Worm (Caenorhabditis elegans) whole organism, L1 larva: ENCODE results near the gene fbxc-45.
A peak's percentile ranks its signal among the peaks of the same experiment; 100 is the strongest.
"Not testable (repeated sequence)": the region's sequence is repeated elsewhere in the genome, so short reads cannot be mapped to it uniquely, and the experiment has no call there.

Source experiments
- C34B4.2 ChIP-seq: sonication (generic microtip); optimal IDR thresholded peaks from 2 replicates; lab custom pipeline; 2017; ENCODE audit warnings: mild to moderate bottlenecking, missing genetic modification characterization, missing compliant biosample characterization
- F16B12.6 ChIP-seq: fragments of 150-350 bp; optimal IDR thresholded peaks from 2 replicates; lab custom pipeline; 2014; ENCODE audit warnings: missing biosample characterization, missing genetic modification characterization
- ceh-88 ChIP-seq: fragments of 200-800 bp; sonication (Bioruptor generic); IDR thresholded peaks from 2 replicates; pipeline ENCODE4 v1.3.6; 2022; ENCODE audit warnings: missing genetic modification characterization, missing compliant biosample characterization
- dpl-1 ChIP-seq, 3 experiments: fragments of 150-350 bp in 2 of 3; sonication (generic microtip) in 1 of 3; optimal IDR thresholded peaks; 2 replicates each; lab custom pipeline; 2014 to 2017; ENCODE audit warnings: missing biosample characterization in 3 of 3, missing genetic modification characterization in 3 of 3, missing genetic modification reagents in 3 of 3
- dsc-1 ChIP-seq: sonication (generic microtip); optimal IDR thresholded peaks from 2 replicates; lab custom pipeline; 2016; ENCODE audit warnings: mild to moderate bottlenecking, missing genetic modification characterization, missing compliant biosample characterization
- efl-1 ChIP-seq, 4 experiments: fragments of 150-350 bp; optimal IDR thresholded peaks in 3 of 4; peaks in 1 of 4; 1 replicate in 1 of 4; 2 replicates in 3 of 4; lab custom pipeline; 2014; ENCODE audit warnings: missing biosample characterization in 2 of 4, missing genetic modification characterization in 2 of 4, missing genetic modification reagents in 2 of 4
- efl-3 ChIP-seq: fragments of 200-800 bp; sonication (Bioruptor generic); optimal IDR thresholded peaks from 2 replicates; lab custom pipeline; 2018; ENCODE audit warnings: mild to moderate bottlenecking, missing genetic modification characterization, missing compliant biosample characterization
- egl-13 ChIP-seq: sonication (generic microtip); optimal IDR thresholded peaks from 2 replicates; lab custom pipeline; 2016; ENCODE audit warnings: missing genotype, missing genetic modification reagents, missing genetic modification characterization, missing compliant biosample characterization
- fkh-4 ChIP-seq: sonication (generic microtip); optimal IDR thresholded peaks from 2 replicates; lab custom pipeline; 2016; ENCODE audit warnings: missing compliant biosample characterization, missing genetic modification characterization, borderline replicate concordance
- grh-1 ChIP-seq: fragments of 200-800 bp; sonication (Bioruptor generic); IDR thresholded peaks from 2 replicates; pipeline ENCODE4 v1.3.6; 2022; ENCODE audit warnings: missing genetic modification reagents, missing genetic modification characterization, missing compliant biosample characterization
- hlh-4 ChIP-seq: sonication (generic microtip); optimal IDR thresholded peaks from 2 replicates; lab custom pipeline; 2016; ENCODE audit warnings: mild to moderate bottlenecking, missing genetic modification characterization, missing compliant biosample characterization
- isw-1 ChIP-seq: fragments of 200-800 bp; sonication (Bioruptor generic); IDR thresholded peaks from 2 replicates; pipeline ENCODE4 v1.3.6; 2022; ENCODE audit warnings: missing genetic modification characterization, missing compliant biosample characterization
- jun-1 ChIP-seq: fragments of 150-350 bp; optimal IDR thresholded peaks from 2 replicates; lab custom pipeline; 2014; ENCODE audit warnings: missing biosample characterization, missing genetic modification reagents, missing genetic modification characterization
- lin-14 ChIP-seq: fragments of 200-800 bp; sonication (Bioruptor generic); optimal IDR thresholded peaks from 2 replicates; lab custom pipeline; 2018; ENCODE audit warnings: mild to moderate bottlenecking, missing genetic modification characterization, moderate library complexity, missing compliant biosample characterization
- lin-15B ChIP-seq: fragments of 150-350 bp; sonication (generic microtip); optimal IDR thresholded peaks from 3 replicates; lab custom pipeline; 2014; ENCODE audit warnings: missing biosample characterization, missing genetic modification characterization
- lin-35 ChIP-seq, 2 experiments: fragments of 150-350 bp; optimal IDR thresholded peaks; 2 replicates each; lab custom pipeline; 2014; ENCODE audit warnings: missing biosample characterization in 2 of 2, missing genetic modification characterization in 2 of 2, missing genetic modification reagents in 2 of 2
- lsy-2 ChIP-seq, 2 experiments: fragments of 150-350 bp; optimal IDR thresholded peaks; 2 replicates each; lab custom pipeline; 2014; ENCODE audit warnings: missing biosample characterization in 2 of 2, missing genetic modification characterization in 2 of 2
- mab-9 ChIP-seq: fragments of 200-800 bp; sonication (Bioruptor generic); IDR thresholded peaks from 2 replicates; pipeline ENCODE4 v1.3.6; 2022; ENCODE audit warnings: missing genetic modification reagents, missing genetic modification characterization, missing compliant biosample characterization
- nhr-11 ChIP-seq: fragments of 150-350 bp; optimal IDR thresholded peaks from 2 replicates; lab custom pipeline; 2014; ENCODE audit warnings: missing biosample characterization, missing genetic modification characterization
- nhr-19 ChIP-seq: fragments of 200-800 bp; sonication (Bioruptor generic); conservative IDR thresholded peaks from 2 replicates; pipeline ENCODE4 v1.3.6; 2022; ENCODE audit warnings: missing genetic modification characterization, missing compliant biosample characterization
- nhr-47 ChIP-seq: sonication (generic microtip); optimal IDR thresholded peaks from 2 replicates; lab custom pipeline; 2016; ENCODE audit warnings: mild to moderate bottlenecking, missing genetic modification characterization, moderate library complexity, missing compliant biosample characterization
- nhr-71 ChIP-seq: sonication (generic microtip); optimal IDR thresholded peaks from 2 replicates; lab custom pipeline; 2016; ENCODE audit warnings: mild to moderate bottlenecking, missing genetic modification characterization, moderate library complexity, missing compliant biosample characterization
- nhr-85 ChIP-seq: sonication (generic microtip); peaks from one replicate; lab custom pipeline; 2016; ENCODE audit warnings: missing genetic modification characterization, inconsistent platforms, missing compliant biosample characterization
- nhr-90 ChIP-seq: sonication (generic microtip); optimal IDR thresholded peaks from 2 replicates; lab custom pipeline; 2016; ENCODE audit warnings: mild to moderate bottlenecking, missing genetic modification characterization, missing compliant biosample characterization; ENCODE audit not compliant: poor library complexity
- rnt-1 ChIP-seq: sonication (generic microtip); optimal IDR thresholded peaks from 2 replicates; lab custom pipeline; 2016; ENCODE audit warnings: mild to moderate bottlenecking, missing genetic modification characterization, moderate library complexity, missing compliant biosample characterization
- snpc-4 ChIP-seq: fragments of 150-350 bp; optimal IDR thresholded peaks from 2 replicates; lab custom pipeline; 2014; ENCODE audit warnings: missing biosample characterization, missing genetic modification characterization
- snu-23 ChIP-seq: sonication (generic microtip); optimal IDR thresholded peaks from 2 replicates; lab custom pipeline; 2016; ENCODE audit warnings: missing genetic modification characterization, missing compliant biosample characterization
- swsn-7 ChIP-seq: sonication (generic microtip); optimal IDR thresholded peaks from 2 replicates; lab custom pipeline; 2016; ENCODE audit warnings: missing genetic modification characterization, missing compliant biosample characterization
- tbx-2 ChIP-seq: sonication (generic microtip); optimal IDR thresholded peaks from 2 replicates; lab custom pipeline; 2016; ENCODE audit warnings: missing genetic modification characterization, missing compliant biosample characterization
- tlp-1 ChIP-seq: fragments of 150-350 bp; optimal IDR thresholded peaks from 2 replicates; lab custom pipeline; 2014; ENCODE audit warnings: missing biosample characterization, missing genetic modification characterization
- unc-130 ChIP-seq: fragments of 150-350 bp; optimal IDR thresholded peaks from 2 replicates; lab custom pipeline; 2017; ENCODE audit warnings: missing biosample characterization, missing genetic modification characterization, inconsistent platforms
- unc-86 ChIP-seq: sonication (generic microtip); optimal IDR thresholded peaks from 2 replicates; lab custom pipeline; 2016; ENCODE audit warnings: missing genetic modification characterization, missing compliant biosample characterization
- xbp-1 ChIP-seq: sonication (generic microtip); optimal IDR thresholded peaks from 2 replicates; lab custom pipeline; 2016; ENCODE audit warnings: missing genetic modification characterization, missing compliant biosample characterization

The fbxc-45 gene

DNA sequence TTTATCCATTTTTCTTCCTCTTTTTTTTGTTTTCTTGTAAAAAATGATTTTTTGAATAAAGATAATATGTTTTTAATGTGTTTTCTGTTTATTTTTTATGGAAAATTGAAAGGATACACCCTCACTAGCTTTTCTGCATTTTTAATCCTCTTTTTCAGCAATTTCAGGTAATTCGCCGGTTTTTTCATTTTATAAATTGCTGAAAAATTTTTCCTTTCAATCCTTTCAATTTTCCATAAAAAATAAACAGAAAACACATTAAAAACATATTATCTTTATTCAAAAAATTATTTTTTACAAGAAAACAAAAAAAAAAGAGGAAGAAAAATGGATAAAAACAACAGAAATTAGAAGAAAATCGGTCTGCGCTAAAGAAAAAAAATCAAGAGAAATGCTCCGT lies 4.3 kb downstream of the fbxc-45 start, which contains the start of gene Y54G2A.50:
Y54G2A.50 (plus strand) TSS at position 301 of the 400 bp plus-strand sequence.
- TF ChIP-seq grh-1 (GFP tag; lab: Robert Waterston, UW); fkh-4 (tag; lab: Kevin White, UChicago); C34B4.2 (tag; lab: Kevin White, UChicago): not testable (repeated sequence)

DNA sequence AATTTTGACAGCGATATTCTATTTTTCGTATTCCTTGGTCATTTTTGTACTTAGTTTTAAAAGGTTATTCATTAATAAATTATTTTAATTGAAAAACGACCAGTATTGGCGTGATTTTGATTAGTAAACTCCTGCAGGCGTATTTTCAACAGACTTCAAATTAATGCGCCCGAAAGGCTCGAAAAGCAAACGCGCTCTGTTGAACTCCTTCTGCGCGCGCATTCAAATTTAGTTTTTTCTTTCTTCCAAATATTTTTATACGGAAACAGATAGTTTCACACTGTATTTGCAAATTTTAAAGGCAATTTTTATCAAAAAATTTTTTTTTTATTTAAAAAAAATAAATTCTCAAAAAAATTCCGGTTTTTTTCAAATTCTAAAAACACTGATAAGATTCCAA lies 6.0 kb downstream of the fbxc-45 start:
- TF ChIP-seq dpl-1 (GFP tag; optimal IDR thresholded peaks at IDR 0.05; lab: Kevin White, UChicago): peak; percentile 43 to 77 (median 56)
- no peak for TF ChIP-seq xbp-1
- peak; percentile 54 to 83 for TF ChIP-seq lin-35 (GFP tag; optimal IDR thresholded peaks at IDR 0.05; lab: Kevin White, UChicago)
- TF ChIP-seq efl-1 (optimal IDR thresholded peaks at IDR 0.05; lab: Kevin White, UChicago): peak in 1 of 2 experiments; percentile 88
- peak; percentile 80 to 96 for TF ChIP-seq efl-1 (GFP tag; optimal IDR thresholded peaks at IDR 0.05 in 1 of 2; lab: Kevin White, UChicago)
- no peak for TF ChIP-seq efl-3 (GFP tag; lab: Kevin White, UChicago)

DNA sequence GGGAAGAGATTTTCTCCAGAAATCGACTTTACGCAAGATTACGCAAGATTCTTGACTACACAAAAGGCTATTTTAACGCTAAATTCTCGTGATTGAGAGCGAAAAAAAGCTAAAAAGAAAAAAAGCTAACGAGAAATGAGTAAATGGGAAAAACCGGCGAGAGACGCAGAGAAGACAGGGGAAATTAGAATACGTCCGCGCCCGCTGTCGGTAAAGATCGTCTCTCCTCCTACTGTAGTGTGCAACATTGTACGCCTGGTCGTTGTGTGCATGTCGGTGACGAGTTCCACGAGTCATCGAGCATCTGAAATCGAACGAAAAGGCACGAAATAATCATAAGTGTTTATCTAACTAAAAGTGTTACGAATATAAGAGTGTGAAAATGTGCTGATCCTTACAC lies 7.5 kb downstream of the fbxc-45 start:
- no peak for TF ChIP-seq efl-1 (optimal IDR thresholded peaks at IDR 0.05; lab: Kevin White, UChicago)
- TF ChIP-seq efl-1 (GFP tag; optimal IDR thresholded peaks at IDR 0.05 in 1 of 2; lab: Kevin White, UChicago): peak in 1 of 2 experiments; percentile 8
- TF ChIP-seq snpc-4 (tag; lab: Kevin White, UChicago): no peak
- TF ChIP-seq jun-1: no peak

DNA sequence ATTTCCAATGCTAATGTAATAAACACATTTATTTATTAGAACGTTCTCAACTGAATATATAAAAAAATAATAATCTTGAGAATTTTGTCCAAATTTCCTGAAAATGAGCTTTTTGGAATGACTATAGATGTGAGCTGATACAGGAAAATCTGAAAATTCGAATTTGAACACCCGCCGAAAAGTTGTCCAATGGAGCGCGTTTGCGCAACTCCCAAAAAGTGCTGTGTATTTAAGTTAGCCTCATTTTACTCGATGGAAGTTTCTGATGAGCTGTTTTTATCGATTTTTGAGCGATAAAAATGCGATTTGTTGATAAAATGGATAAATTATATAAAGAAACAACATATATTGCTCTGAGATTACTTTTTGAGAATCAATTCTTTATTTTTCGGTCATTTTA lies 20.1 kb downstream of the fbxc-45 start:
- peak; percentile 38 to 70 (median 69) for TF ChIP-seq dpl-1 (GFP tag; optimal IDR thresholded peaks at IDR 0.05; lab: Kevin White, UChicago)
- TF ChIP-seq lin-35 (GFP tag; optimal IDR thresholded peaks at IDR 0.05; lab: Kevin White, UChicago): peak; percentile 20 to 77
- TF ChIP-seq efl-1 (optimal IDR thresholded peaks at IDR 0.05; lab: Kevin White, UChicago): peak in 1 of 2 experiments; percentile 72
- peak; percentile 79 to 98 for TF ChIP-seq efl-1 (GFP tag; optimal IDR thresholded peaks at IDR 0.05 in 1 of 2; lab: Kevin White, UChicago)
- TF ChIP-seq, all 84 proteins: peak for 3; not testable (repeated sequence) for 81

DNA sequence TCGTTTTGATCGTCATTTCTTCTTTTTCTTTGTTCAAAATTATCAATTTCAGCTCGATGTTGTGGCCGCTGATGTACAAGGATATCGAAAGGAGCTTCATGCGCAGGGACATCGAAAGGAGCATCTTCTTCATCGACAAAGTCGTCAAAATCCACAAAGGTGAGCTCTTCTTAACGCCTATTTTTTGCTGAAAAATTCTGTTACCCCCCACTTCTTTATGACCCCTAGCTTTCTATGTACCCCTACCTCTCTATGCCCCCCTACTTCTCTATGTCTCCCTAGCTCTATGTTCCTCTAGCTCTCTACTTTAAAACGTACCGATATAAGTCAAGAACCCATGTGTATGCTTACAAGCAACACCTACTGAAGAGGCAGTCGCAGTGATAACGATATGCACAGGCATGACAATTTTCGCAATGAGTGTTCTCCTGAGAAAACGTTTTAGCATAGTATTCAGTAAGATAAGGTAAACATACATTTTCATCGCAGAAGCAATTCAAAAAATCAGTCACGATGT lies 24.3 kb downstream of the fbxc-45 start, which contains the start of gene Y54G2A.36:
Y54G2A.36 (plus strand) TSS at position 51 of the 517 bp plus-strand sequence.
- TF ChIP-seq dsc-1 (tag; lab: Kevin White, UChicago) (no peak), unc-130 (tag; lab: Kevin White, UChicago) (no peak), tlp-1 (tag; lab: Kevin White, UChicago) (no peak), snpc-4 (tag; lab: Kevin White, UChicago) (no peak), nhr-11 (tag; lab: Kevin White, UChicago) (no peak), efl-1 (optimal IDR thresholded peaks at IDR 0.05; lab: Kevin White, UChicago) (no peak), efl-1 (GFP tag; optimal IDR thresholded peaks at IDR 0.05 in 1 of 2; lab: Kevin White, UChicago) (peak in 1 of 2 experiments; percentile 21), hlh-4 (no peak), lin-15B (tag; lab: Kevin White, UChicago) (no peak)

DNA sequence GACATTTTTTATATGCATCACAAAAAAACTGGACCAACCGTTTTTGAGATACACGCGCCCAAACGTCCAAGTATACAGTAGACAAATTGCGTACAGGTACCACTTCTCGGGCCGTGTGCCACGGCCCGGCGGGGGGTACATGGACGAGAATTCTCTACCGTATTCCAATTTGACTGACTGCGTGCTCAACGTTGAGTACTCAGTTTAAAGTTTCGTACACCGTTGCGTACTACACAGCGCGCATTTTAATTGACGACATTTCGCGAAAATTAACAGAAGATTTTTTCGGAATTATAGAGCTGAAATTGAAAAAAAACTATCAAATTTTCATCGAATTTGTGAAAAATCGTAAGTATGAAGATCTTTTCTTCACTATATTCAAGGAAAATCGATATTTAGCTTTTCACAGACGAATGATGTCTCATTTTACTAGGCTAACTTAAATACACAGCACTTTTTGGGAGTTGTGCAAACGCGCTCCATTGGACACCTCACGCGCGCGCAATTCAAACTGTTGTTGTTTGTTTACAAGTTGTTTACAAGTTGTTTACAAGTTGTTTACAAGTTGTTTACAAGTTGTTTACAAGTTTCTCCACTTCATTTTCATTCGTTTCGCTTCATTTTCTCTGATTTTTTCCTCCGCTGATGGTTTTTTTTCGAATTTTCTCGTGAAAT lies 25.9 kb downstream of the fbxc-45 start:
- TF ChIP-seq nhr-85 (tag; lab: Kevin White, UChicago) (peak; percentile 65), dpl-1 (GFP tag; optimal IDR thresholded peaks at IDR 0.05; lab: Kevin White, UChicago) (peak in 1 of 3 experiments; percentile 65), swsn-7 (tag; lab: Kevin White, UChicago) (peak; percentile 34), lin-14 (peak; percentile 40), nhr-47 (peak; percentile 75), lsy-2 (tag; optimal IDR thresholded peaks at IDR 0.05; lab: Kevin White, UChicago) (peak; percentile 55 to 56), F16B12.6 (tag; lab: Kevin White, UChicago) (peak; percentile 14), nhr-19 (GFP tag; lab: Robert Waterston, UW) (peak; percentile 77), efl-1 (optimal IDR thresholded peaks at IDR 0.05; lab: Kevin White, UChicago) (peak; percentile 49 to 68), efl-1 (GFP tag; optimal IDR thresholded peaks at IDR 0.05 in 1 of 2; lab: Kevin White, UChicago) (peak; percentile 69 to 94), lin-35 (GFP tag; optimal IDR thresholded peaks at IDR 0.05; lab: Kevin White, UChicago) (peak in 1 of 2 experiments; percentile 5), mab-9 (0 out of 2 replicates have a peak, but pooled peaks have one; percentile 45), xbp-1 (peak; percentile 58), rnt-1 (tag; lab: Kevin White, UChicago) (peak; percentile 48), isw-1 (GFP tag; lab: Robert Waterston, UW) (peak; percentile 30), nhr-90 (peak; percentile 15), snu-23 (GFP tag; lab: Kevin White, UChicago) (peak; percentile 19), egl-13 (tag; lab: Kevin White, UChicago) (peak; percentile 3), ceh-88 (peak; percentile 70), dsc-1 (tag; lab: Kevin White, UChicago) (peak; percentile 32), nhr-71 (tag; lab: Kevin White, UChicago) (peak; percentile 64), grh-1 (GFP tag; lab: Robert Waterston, UW) (peak; percentile 69), unc-86 (peak; percentile 29), tbx-2 (tag; lab: Kevin White, UChicago) (peak; percentile 34)
